Fruit fly (Drosophila melanogaster) S2 (cell line): ENCODE results near the gene CG42781.

Experiments
- CG8478 ChIP-seq: fragments of >200 bp; optimal IDR thresholded peaks from 2 replicates; lab custom pipeline; 2018
- CTCF ChIP-seq, 2 experiments: fragments of >200 bp; optimal IDR thresholded peaks; 2 replicates each; lab custom pipeline; 2018

DNA sequence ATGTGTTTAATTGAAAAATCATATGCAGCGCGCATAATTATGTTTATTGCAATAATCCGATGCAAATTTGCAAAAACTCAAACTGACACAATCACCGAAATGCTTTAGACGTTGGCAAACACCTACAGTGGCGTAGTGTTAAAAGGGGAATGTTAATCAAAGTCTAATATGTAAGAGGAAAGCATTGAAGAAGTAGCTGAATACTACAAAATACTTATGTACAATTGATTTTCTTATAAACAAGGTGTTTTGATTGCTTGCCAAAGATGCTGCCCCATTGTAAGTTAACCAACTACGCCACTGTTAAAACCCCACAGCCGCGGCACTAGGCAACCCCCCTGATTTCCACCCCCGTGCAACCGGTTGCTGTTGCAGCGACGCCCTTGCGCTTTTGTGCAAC, 3.2 kb downstream of the CG42781 start:
- no peak for TF ChIP-seq CG8478 (lab: Kevin White, UChicago)
- no peak for TF ChIP-seq CTCF (optimal IDR thresholded peaks at IDR 0.05; lab: Kevin White, UChicago)
